Worm (Caenorhabditis elegans) whole organism, L4/young adult: ENCODE measurements around the gene C25H3.17.

ENCODE experiments used
- W03F9.2 ChIP-seq: fragments of 150-350 bp; optimal IDR thresholded peaks from 2 replicates; lab custom pipeline; 2014; ENCODE audit warnings: missing biosample characterization, missing genetic modification characterization
- dao-5 ChIP-seq: sonication (generic microtip); optimal IDR thresholded peaks from 2 replicates; lab custom pipeline; 2016; ENCODE audit warnings: missing genotype, missing genetic modification characterization, moderate library complexity, missing compliant biosample characterization
- him-1 ChIP-seq: sonication (generic microtip); optimal IDR thresholded peaks from 2 replicates; lab custom pipeline; 2016; ENCODE audit warnings: missing genotype, missing genetic modification reagents, missing genetic modification characterization, missing compliant biosample characterization

- TF ChIP-seq him-1 (tag; lab: Kevin White, UChicago) (no peak), dao-5 (tag; lab: Kevin White, UChicago) (no peak), W03F9.2 (tag; lab: Kevin White, UChicago) (no peak)
Measured at ce11 chrII:5669580-5669979, at the start of gene C25H3.17.
